Worm (Caenorhabditis elegans) whole organism, L4/young adult: Measurements from ENCODE around the gene R08C7.1.

Source experiments
- W03F9.2 ChIP-seq: fragments of 150-350 bp; optimal IDR thresholded peaks from 2 replicates; lab custom pipeline; 2014; ENCODE audit warnings: missing biosample characterization, missing genetic modification characterization
- him-1 ChIP-seq: sonication (generic microtip); optimal IDR thresholded peaks from 2 replicates; lab custom pipeline; 2016; ENCODE audit warnings: missing genotype, missing genetic modification reagents, missing genetic modification characterization, missing compliant biosample characterization

DNA sequence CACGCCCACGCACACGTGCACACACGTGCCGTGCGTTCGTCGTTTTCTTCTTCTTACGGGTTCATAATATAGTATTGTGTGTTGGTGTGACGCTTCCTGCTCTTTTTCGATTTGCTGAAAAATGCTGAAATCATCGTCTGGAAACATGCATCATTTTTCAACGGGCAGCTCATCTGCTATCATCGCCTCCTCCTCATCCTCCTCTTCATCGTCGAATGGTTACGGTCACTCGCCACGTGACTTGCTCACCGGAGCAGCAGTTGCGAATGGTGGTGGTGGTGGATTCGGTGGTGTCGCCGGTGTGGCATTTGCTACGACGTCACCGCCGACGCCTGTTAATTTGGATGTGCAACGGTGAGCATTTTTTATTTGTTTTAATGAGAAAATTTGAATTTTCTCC lies 43.0 kb upstream of the R08C7.1 start:
- TF ChIP-seq him-1 (tag; lab: Kevin White, UChicago), result no peak
- TF ChIP-seq W03F9.2 (tag; lab: Kevin White, UChicago), result no peak
